Fruit fly (Drosophila melanogaster) whole organism, embryonic: Measurements from ENCODE around the gene spel1.

Experiments used
- CG10147 ChIP-seq: fragments of 200-800 bp; sonication (Bioruptor generic); optimal IDR thresholded peaks from 2 replicates; lab custom pipeline; 2019; ENCODE audit warnings: missing biosample characterization, mild to moderate bottlenecking, missing genetic modification characterization, moderate library complexity
- CG10267 ChIP-seq: fragments of 200-800 bp; sonication (Bioruptor generic); optimal IDR thresholded peaks from 2 replicates; lab custom pipeline; 2018; ENCODE audit warnings: missing biosample characterization, mild to moderate bottlenecking, missing genetic modification characterization, moderate library complexity
- CG10565 ChIP-seq: fragments of 200-800 bp; sonication (Bioruptor generic); optimal IDR thresholded peaks from 3 replicates; lab custom pipeline; 2016; ENCODE audit warnings: missing biosample characterization, mild to moderate bottlenecking, missing genetic modification characterization
- CG11504 ChIP-seq: fragments of 200-800 bp; sonication (Bioruptor generic); optimal IDR thresholded peaks from 3 replicates; lab custom pipeline; 2019; ENCODE audit warnings: missing biosample characterization, mild to moderate bottlenecking, missing genetic modification characterization, moderate library complexity
- CG11696 ChIP-seq: fragments of 200-800 bp; sonication (Bioruptor generic); IDR thresholded peaks from 2 replicates; pipeline ENCODE4 v1.3.6; 2022; ENCODE audit warnings: missing biosample characterization, missing genetic modification characterization
- CG12219 ChIP-seq: fragments of 200-800 bp; sonication (Bioruptor generic); optimal IDR thresholded peaks from 3 replicates; lab custom pipeline; 2018; ENCODE audit warnings: missing biosample characterization, mild to moderate bottlenecking, missing genetic modification characterization
- CG1233 ChIP-seq: fragments of 200-800 bp; sonication (Bioruptor generic); optimal IDR thresholded peaks from 4 replicates; lab custom pipeline; 2018; ENCODE audit warnings: missing biosample characterization, mild to moderate bottlenecking, missing genetic modification characterization
- CG12391 ChIP-seq: fragments of 200-800 bp; sonication (Bioruptor generic); optimal IDR thresholded peaks from 3 replicates; lab custom pipeline; 2018; ENCODE audit warnings: missing biosample characterization, mild to moderate bottlenecking, missing genetic modification characterization, moderate library complexity
- CG14441 ChIP-seq: fragments of 200-800 bp; sonication (Bioruptor generic); IDR thresholded peaks from 2 replicates; pipeline ENCODE4 v1.3.6; 2022; ENCODE audit warnings: missing biosample characterization, missing genetic modification characterization
- CG17328 ChIP-seq: fragments of 200-800 bp; sonication (Bioruptor generic); IDR thresholded peaks from 2 replicates; pipeline ENCODE4 v1.3.6; 2022; ENCODE audit warnings: missing biosample characterization, missing genetic modification characterization
- CG17829 ChIP-seq: fragments of 200-800 bp; optimal IDR thresholded peaks from 2 replicates; lab custom pipeline; 2019; ENCODE audit warnings: missing biosample characterization, mild to moderate bottlenecking, missing genetic modification characterization, moderate library complexity
- CG18262 ChIP-seq: fragments of 200-800 bp; optimal IDR thresholded peaks from 3 replicates; lab custom pipeline; 2019; ENCODE audit warnings: missing biosample characterization, mild to moderate bottlenecking, missing genetic modification characterization, moderate library complexity
- CG30403 ChIP-seq: fragments of 200-800 bp; sonication (Bioruptor generic); optimal IDR thresholded peaks from 3 replicates; lab custom pipeline; 2016; ENCODE audit warnings: missing biosample characterization, missing genetic modification characterization
- CG3281 ChIP-seq: fragments of 200-800 bp; sonication (Bioruptor generic); optimal IDR thresholded peaks from 3 replicates; lab custom pipeline; 2017; ENCODE audit warnings: missing biosample characterization, mild to moderate bottlenecking, missing genetic modification characterization
- CG34422 ChIP-seq: fragments of 200-800 bp; sonication (Bioruptor generic); IDR thresholded peaks from 3 replicates; pipeline ENCODE4 v1.3.6; 2022; ENCODE audit warnings: missing biosample characterization, missing genetic modification characterization
- CG4424 ChIP-seq: fragments of 200-800 bp; sonication (Bioruptor generic); optimal IDR thresholded peaks from 3 replicates; lab custom pipeline; 2016; ENCODE audit warnings: missing biosample characterization, missing genetic modification characterization
- CG4730 ChIP-seq: fragments of 200-800 bp; sonication (Bioruptor generic); IDR thresholded peaks from 2 replicates; pipeline ENCODE4 v1.3.6; 2022; ENCODE audit warnings: missing biosample characterization, missing genetic modification characterization
- CG4820 ChIP-seq: fragments of 200-800 bp; sonication (Bioruptor generic); optimal IDR thresholded peaks from 3 replicates; lab custom pipeline; 2016; ENCODE audit warnings: missing biosample characterization, missing genetic modification characterization
- CG6765 ChIP-seq: fragments of 200-800 bp; sonication (Bioruptor generic); optimal IDR thresholded peaks from 3 replicates; lab custom pipeline; 2017; ENCODE audit warnings: missing biosample characterization, mild to moderate bottlenecking, missing genetic modification characterization
- CG6813 ChIP-seq: fragments of 200-800 bp; sonication (Bioruptor generic); optimal IDR thresholded peaks from 2 replicates; lab custom pipeline; 2017; ENCODE audit warnings: missing biosample characterization, missing genetic modification characterization, mild to moderate bottlenecking, moderate library complexity, missing genetic modification reagents
- CG7271 ChIP-seq: fragments of 200-800 bp; sonication (Bioruptor generic); optimal IDR thresholded peaks from 2 replicates; lab custom pipeline; 2018; ENCODE audit warnings: missing biosample characterization, mild to moderate bottlenecking, missing genetic modification characterization, moderate library complexity
- CG9437 ChIP-seq: fragments of 200-800 bp; sonication (Bioruptor generic); optimal IDR thresholded peaks from 2 replicates; lab custom pipeline; 2018; ENCODE audit warnings: missing biosample characterization, mild to moderate bottlenecking, missing genetic modification characterization
- E2f2 ChIP-seq: fragments of 200-800 bp; sonication (Bioruptor generic); IDR thresholded peaks from 2 replicates; pipeline ENCODE4 v1.3.6; 2022; ENCODE audit warnings: missing biosample characterization, missing genetic modification characterization
- Ets97D ChIP-seq: fragments of 200-800 bp; sonication (Bioruptor generic); optimal IDR thresholded peaks from 3 replicates; lab custom pipeline; 2016; ENCODE audit warnings: missing biosample characterization, missing genetic modification characterization
- Gsc ChIP-seq: fragments of 200-800 bp; sonication (Bioruptor generic); IDR thresholded peaks from 2 replicates; pipeline ENCODE4 v1.3.6; 2022; ENCODE audit warnings: missing biosample characterization, missing genetic modification characterization
- Hsf ChIP-seq: fragments of 200-800 bp; sonication (Bioruptor generic); optimal IDR thresholded peaks from 3 replicates; lab custom pipeline; 2016; ENCODE audit warnings: missing biosample characterization, missing genetic modification characterization
- Med ChIP-seq: fragments of 200-800 bp; sonication (Bioruptor generic); peaks from one replicate; lab custom pipeline; 2016; ENCODE audit warnings: missing biosample characterization, missing genetic modification characterization, mild to moderate bottlenecking, inconsistent platforms, moderate library complexity
- PHDP ChIP-seq: fragments of 200-800 bp; sonication (Bioruptor generic); optimal IDR thresholded peaks from 3 replicates; lab custom pipeline; 2018; ENCODE audit warnings: missing biosample characterization, mild to moderate bottlenecking, missing genetic modification characterization, moderate library complexity
- Ptx1 ChIP-seq: fragments of 200-800 bp; sonication (Bioruptor generic); IDR thresholded peaks from 2 replicates; pipeline ENCODE4 v1.3.6; 2022; ENCODE audit warnings: missing biosample characterization, missing genetic modification characterization
- Sox102F ChIP-seq: fragments of 200-800 bp; sonication (Bioruptor generic); optimal IDR thresholded peaks from 2 replicates; lab custom pipeline; 2018; ENCODE audit warnings: missing biosample characterization, mild to moderate bottlenecking, missing genetic modification characterization, moderate library complexity
- Xbp1 ChIP-seq: fragments of 200-800 bp; sonication (Bioruptor generic); optimal IDR thresholded peaks from 3 replicates; lab custom pipeline; 2016; ENCODE audit warnings: missing biosample characterization, mild to moderate bottlenecking, missing genetic modification characterization
- corto ChIP-seq: fragments of 200-800 bp; sonication (Bioruptor generic); optimal IDR thresholded peaks from 2 replicates; lab custom pipeline; 2016; ENCODE audit warnings: missing biosample characterization, mild to moderate bottlenecking, missing genetic modification characterization, moderate library complexity
- dysf ChIP-seq: fragments of 200-800 bp; sonication (Bioruptor generic); IDR thresholded peaks from 3 replicates; pipeline ENCODE4 v1.3.6; 2022; ENCODE audit warnings: missing biosample characterization, missing genetic modification characterization
- eve ChIP-seq, 2 experiments: fragments of >200 bp; optimal IDR thresholded peaks; 2 replicates each; lab custom pipeline; 2017; ENCODE audit warnings: missing biosample characterization in 2 of 2, missing genetic modification characterization in 2 of 2
- exex ChIP-seq: fragments of 200-800 bp; sonication (Bioruptor generic); optimal IDR thresholded peaks from 4 replicates; lab custom pipeline; 2018; ENCODE audit warnings: missing biosample characterization, mild to moderate bottlenecking, missing genetic modification characterization, moderate library complexity
- gce ChIP-seq: fragments of 200-800 bp; sonication (Bioruptor generic); IDR thresholded peaks from 3 replicates; pipeline ENCODE4 v1.3.6; 2022; ENCODE audit warnings: missing biosample characterization, missing genetic modification characterization
- hkb ChIP-seq, 2 experiments: fragments of 200-800 bp in 1 of 2; fragments of >200 bp in 1 of 2; sonication (Bioruptor generic) in 1 of 2; IDR thresholded peaks in 1 of 2; optimal IDR thresholded peaks in 1 of 2; 2 replicates each; pipeline versions ENCODE4 v1.3.6 to Lab custom; 2017 to 2022; ENCODE audit warnings: missing biosample characterization in 1 of 2, missing genetic modification characterization in 1 of 2
- lab ChIP-seq: fragments of 200-800 bp; sonication (Bioruptor generic); optimal IDR thresholded peaks from 3 replicates; lab custom pipeline; 2017; ENCODE audit warnings: missing biosample characterization, missing genetic modification characterization, mild to moderate bottlenecking, moderate library complexity, missing genetic modification reagents
- oc ChIP-seq: fragments of 200-800 bp; sonication (Bioruptor generic); optimal IDR thresholded peaks from 2 replicates; lab custom pipeline; 2018; ENCODE audit warnings: missing biosample characterization, mild to moderate bottlenecking, missing genetic modification characterization, moderate library complexity
- pho ChIP-seq: fragments of 200-800 bp; sonication (Bioruptor generic); optimal IDR thresholded peaks from 2 replicates; lab custom pipeline; 2016; ENCODE audit warnings: missing biosample characterization, missing genetic modification characterization
- pnt ChIP-seq: fragments of 200-800 bp; sonication (Bioruptor generic); optimal IDR thresholded peaks from 3 replicates; lab custom pipeline; 2016; ENCODE audit warnings: missing biosample characterization, missing genetic modification characterization
- row ChIP-seq: fragments of 200-800 bp; sonication (Bioruptor generic); IDR thresholded peaks from 3 replicates; pipeline ENCODE4 v1.3.6; 2022; ENCODE audit warnings: missing biosample characterization, missing genetic modification characterization
- run ChIP-seq: fragments of 200-800 bp; sonication (Bioruptor generic); optimal IDR thresholded peaks from 3 replicates; lab custom pipeline; 2018; ENCODE audit warnings: missing biosample characterization, mild to moderate bottlenecking, missing genetic modification characterization
- trem ChIP-seq: fragments of 200-800 bp; optimal IDR thresholded peaks from 3 replicates; lab custom pipeline; 2019; ENCODE audit warnings: missing biosample characterization, mild to moderate bottlenecking, missing genetic modification characterization, moderate library complexity
- unpg ChIP-seq: fragments of 200-800 bp; sonication (Bioruptor generic); optimal IDR thresholded peaks from 3 replicates; lab custom pipeline; 2018; ENCODE audit warnings: missing biosample characterization, mild to moderate bottlenecking, missing genetic modification characterization, moderate library complexity
- vvl ChIP-seq: fragments of 200-800 bp; sonication (Bioruptor generic); IDR thresholded peaks from 2 replicates; pipeline ENCODE4 v1.3.6; 2022; ENCODE audit warnings: missing biosample characterization, missing genetic modification characterization

Gene spel1

dm6 chr2L:14367274-14367669 lies 5.4 kb downstream of the spel1 start (continued):
- TF ChIP-seq E2f2, result peak; percentile 21; the same call in 1 of the 2 replicates
- peak; percentile 23 for TF ChIP-seq CG1233 (GFP tag; lab: Kevin White, UChicago)
- peak; percentile 47 for TF ChIP-seq CG3281 (GFP tag; lab: Kevin White, UChicago)
- TF ChIP-seq CG4820, result peak; percentile 66
- 0 out of 2 replicates have a peak, but pooled peaks have one; percentile 7 for TF ChIP-seq CG4730
- peak; percentile 24 for TF ChIP-seq CG10147 (GFP tag; lab: Kevin White, UChicago)
- TF ChIP-seq lab (GFP tag; lab: Kevin White, UChicago), result peak; percentile 33
- peak; percentile 36 for TF ChIP-seq CG6813
- TF ChIP-seq dysf (GFP tag; lab: Robert Waterston, UW), result no peak; the same call in 2 of the 3 replicates
- no peak for TF ChIP-seq PHDP (tag; lab: Kevin White, UChicago)
- TF ChIP-seq CG10565 (GFP tag; lab: Kevin White, UChicago), result no peak
- peak; percentile 34; the same call in 1 of the 2 replicates for TF ChIP-seq Ptx1 (GFP tag; lab: Robert Waterston, UW)
- TF ChIP-seq exex (tag; lab: Kevin White, UChicago), result no peak
- TF ChIP-seq hkb (optimal IDR thresholded peaks at IDR 0.05; lab: Kevin White, UChicago), result no peak
- TF ChIP-seq hkb (GFP tag; IDR thresholded peaks at IDR 0.05; lab: Robert Waterston, UW), result peak; percentile 63
- peak; percentile 65 for TF ChIP-seq CG17829 (tag; lab: Kevin White, UChicago)
- peak; percentile 13 for TF ChIP-seq oc (tag; lab: Kevin White, UChicago)
- no peak for TF ChIP-seq CG6765
- TF ChIP-seq Xbp1 (GFP tag; lab: Kevin White, UChicago), result peak; percentile 54
- TF ChIP-seq CG12219 (GFP tag; lab: Kevin White, UChicago), result no peak
- peak; percentile 68; the same call in 1 of the 2 replicates for TF ChIP-seq CG11696 (GFP tag; lab: Robert Waterston, UW)
- TF ChIP-seq CG17328, result peak; percentile 10; the same call in 1 of the 2 replicates
- TF ChIP-seq CG9437, result peak; percentile 43
- no peak for TF ChIP-seq Ets97D (GFP tag; lab: Kevin White, UChicago)
- TF ChIP-seq Gsc (GFP tag; lab: Robert Waterston, UW), result no peak
- TF ChIP-seq CG18262, result peak; percentile 85

dm6 chr2L:14368833-14369232 lies 7.0 kb downstream of the spel1 start:
- TF ChIP-seq Ptx1 (GFP tag; lab: Robert Waterston, UW), result no peak
- TF ChIP-seq row (GFP tag; lab: Robert Waterston, UW), result peak; percentile 28; the same call in 1 of the 3 replicates
- TF ChIP-seq E2f2, result no peak
- peak; percentile 58 for TF ChIP-seq Med (GFP tag; lab: Kevin White, UChicago)
- TF ChIP-seq pnt, result no peak

- TF ChIP-seq trem (peak; percentile 1), CG4424 (GFP tag; lab: Kevin White, UChicago) (peak; percentile 12), vvl (peak; percentile 57; the same call in 1 of the 2 replicates), CG34422 (GFP tag; lab: Robert Waterston, UW) (peak; percentile 21; the same call in 1 of the 3 replicates), run (no peak), CG11504 (tag; lab: Kevin White, UChicago) (peak; percentile 58), pho (GFP tag; lab: Kevin White, UChicago) (no peak), CG11696 (GFP tag; lab: Robert Waterston, UW) (peak; percentile 16; the same call in 1 of the 2 replicates), unpg (GFP tag; lab: Kevin White, UChicago) (peak; percentile 37), Sox102F (GFP tag; lab: Kevin White, UChicago) (peak; percentile 44), corto (GFP tag; lab: Kevin White, UChicago) (peak; percentile 91), Hsf (GFP tag; lab: Kevin White, UChicago) (peak; percentile 32), CG30403 (peak; percentile 28), CG10267 (peak; percentile 6), CG17829 (tag; lab: Kevin White, UChicago) (peak; percentile 32), CG7271 (peak; percentile 57), CG14441 (GFP tag; lab: Robert Waterston, UW) (peak; percentile 23; the same call in 1 of the 2 replicates), CG12391 (tag; lab: Kevin White, UChicago) (peak; percentile 19), gce (GFP tag; lab: Robert Waterston, UW) (0 out of 3 replicates have a peak, but pooled peaks have one; percentile 11), eve (GFP tag; optimal IDR thresholded peaks at IDR 0.05; lab: Kevin White, UChicago) (no peak)
Measured at dm6 chr2L:14369933-14370776, 8.3 kb downstream of the spel1 start.
